Fruit fly (Drosophila melanogaster): ENCODE results near the gene not.

dm6 chr3L:18617893-18618577 is 3.9 kb downstream of the not start, which contains the start of the genes CG13380 and CG4174:
- no peak for TF ChIP-seq ttk (optimal IDR thresholded peaks at IDR 0.05)
- no peak for TF ChIP-seq h (optimal IDR thresholded peaks at IDR 0.05)
- TF ChIP-seq insv (optimal IDR thresholded peaks at IDR 0.05): no peak
- no peak for TF ChIP-seq Sin3A (optimal IDR thresholded peaks at IDR 0.05)
- no peak for TF ChIP-seq psq (optimal IDR thresholded peaks at IDR 0.05)
